Worm (Caenorhabditis elegans): ENCODE data around the gene W02A2.5.

Gene W02A2.5

DNA sequence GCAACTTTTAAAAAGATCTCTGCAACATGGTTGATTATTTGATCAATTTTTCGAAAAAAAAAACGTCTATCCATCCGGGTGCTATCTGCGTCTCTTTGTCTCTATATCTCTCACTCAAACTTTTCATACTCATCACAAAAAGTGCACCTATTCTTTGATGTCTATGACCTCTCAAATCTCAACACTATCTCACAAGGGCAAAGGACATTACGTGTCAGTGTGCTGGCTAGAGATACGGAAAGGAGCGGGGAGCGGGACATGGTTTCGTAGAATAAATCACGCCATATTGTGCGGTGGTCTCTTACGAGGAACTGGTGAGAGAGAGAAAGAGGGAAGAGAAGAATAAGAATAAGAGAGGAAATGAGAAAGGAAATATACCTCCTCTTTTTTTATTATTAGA, 20.2 kb upstream of the W02A2.5 start:
- TF ChIP-seq lin-29 (GFP tag; IDR thresholded peaks at IDR 0.05): no peak
- peak; percentile 36 for TF ChIP-seq dpl-1 (GFP tag; optimal IDR thresholded peaks at IDR 0.05)
- peak in 1 of 2 experiments; percentile 62 for TF ChIP-seq hif-1 (tag; optimal IDR thresholded peaks at IDR 0.05)
- peak; percentile 87 for TF ChIP-seq lin-1 (GFP tag; IDR thresholded peaks at IDR 0.05)
- peak; percentile 95 for TF ChIP-seq dmd-6 (GFP tag; IDR thresholded peaks at IDR 0.05)
- TF ChIP-seq unc-130 (GFP tag; optimal IDR thresholded peaks at IDR 0.05): no peak
- TF ChIP-seq egl-27 (tag; optimal IDR thresholded peaks at IDR 0.05): no peak
- TF ChIP-seq F26F4.8 (GFP tag; conservative IDR thresholded peaks at IDR 0.05): no peak
- 0 out of 2 replicates have a peak, but pooled peaks have one; percentile 35 for TF ChIP-seq pha-4 (GFP tag; IDR thresholded peaks at IDR 0.05)
- no peak for TF ChIP-seq pha-4 (tag; optimal IDR thresholded peaks at IDR 0.05)
- no peak for TF ChIP-seq aly-2 (tag; optimal IDR thresholded peaks at IDR 0.05)
- TF ChIP-seq lsy-2 (tag; optimal IDR thresholded peaks at IDR 0.05): peak; percentile 64 to 84
- TF ChIP-seq nhr-25 (tag; optimal IDR thresholded peaks at IDR 0.05; ENCODE audit: borderline replicate concordance, insufficient read depth): peak; percentile 58
- peak; percentile 47; the same call in 1 of the 2 replicates for TF ChIP-seq php-3 (GFP tag; IDR thresholded peaks at IDR 0.05)
- peak; percentile 65 for TF ChIP-seq T20F7.1 (GFP tag; optimal IDR thresholded peaks at IDR 0.05)
- TF ChIP-seq rbr-2 (tag; optimal IDR thresholded peaks at IDR 0.05): peak; percentile 60
- peak; percentile 90 for TF ChIP-seq mep-1 (tag; optimal IDR thresholded peaks at IDR 0.05)
- TF ChIP-seq ama-1 (optimal IDR thresholded peaks at IDR 0.05): no peak
- TF ChIP-seq ctbp-1 (GFP tag; IDR thresholded peaks at IDR 0.05): no peak
- TF ChIP-seq lir-3 (tag; optimal IDR thresholded peaks at IDR 0.05): no peak
- TF ChIP-seq nhr-42 (GFP tag; IDR thresholded peaks at IDR 0.05): no peak
- no peak for TF ChIP-seq ztf-11 (tag; optimal IDR thresholded peaks at IDR 0.05)
- TF ChIP-seq mdt-29 (GFP tag; IDR thresholded peaks at IDR 0.05): peak; percentile 91
- TF ChIP-seq arid-1 (GFP tag; conservative IDR thresholded peaks at IDR 0.05): no peak
- TF ChIP-seq F37D6.2 (tag; optimal IDR thresholded peaks at IDR 0.05): no peak
- peak; percentile 82 for TF ChIP-seq ztf-7 (tag; optimal IDR thresholded peaks at IDR 0.05)
- TF ChIP-seq unc-39 (tag; optimal IDR thresholded peaks at IDR 0.05): no peak
- no peak for TF ChIP-seq zfp-2 (tag; optimal IDR thresholded peaks at IDR 0.05)
- no peak for TF ChIP-seq ces-1 (GFP tag; optimal IDR thresholded peaks at IDR 0.05)
- peak; percentile 82 for TF ChIP-seq nhr-102 (tag; optimal IDR thresholded peaks at IDR 0.05)
- TF ChIP-seq nhr-28 (tag; optimal IDR thresholded peaks at IDR 0.05): peak; percentile 94
- no peak for TF ChIP-seq nhr-111 (GFP tag; optimal IDR thresholded peaks at IDR 0.05)
- TF ChIP-seq R02D3.7 (tag; optimal IDR thresholded peaks at IDR 0.05): no peak
- TF ChIP-seq F44E2.7 (GFP tag; IDR thresholded peaks at IDR 0.05): no peak
- no peak for TF ChIP-seq duxl-1 (tag; optimal IDR thresholded peaks at IDR 0.05; ENCODE audit: poor library complexity)
- TF ChIP-seq mxl-2 (GFP tag; conservative IDR thresholded peaks at IDR 0.05): no peak
- TF ChIP-seq ceh-32 (tag; optimal IDR thresholded peaks at IDR 0.05; ENCODE audit: poor library complexity): no peak
- no peak for TF ChIP-seq ceh-28 (tag; optimal IDR thresholded peaks at IDR 0.05)
- TF ChIP-seq zfp-3 (GFP tag; conservative IDR thresholded peaks at IDR 0.05): 0 out of 2 replicates have a peak, but pooled peaks have one; percentile 54
- no peak for TF ChIP-seq sdz-12 (GFP tag; optimal IDR thresholded peaks at IDR 0.05)
- no peak for TF ChIP-seq cey-2 (tag; optimal IDR thresholded peaks at IDR 0.05; ENCODE audit: borderline replicate concordance, insufficient read depth)
- no peak for TF ChIP-seq vab-7 (GFP tag; IDR thresholded peaks at IDR 0.05)
- no peak for TF ChIP-seq spr-1 (tag; optimal IDR thresholded peaks at IDR 0.05)
- TF ChIP-seq dmd-9 (GFP tag; IDR thresholded peaks at IDR 0.05): no peak
- peak; percentile 20; the same call in 1 of the 2 replicates for TF ChIP-seq set-16 (GFP tag; IDR thresholded peaks at IDR 0.05)
- peak; percentile 97 for TF ChIP-seq dve-1 (tag; optimal IDR thresholded peaks at IDR 0.05; ENCODE audit: insufficient read depth)
- peak in 1 of 2 experiments; percentile 66 for TF ChIP-seq mdl-1 (tag; optimal IDR thresholded peaks at IDR 0.05)
- no peak for TF ChIP-seq nhr-237 (tag; optimal IDR thresholded peaks at IDR 0.05)
- TF ChIP-seq Y75B8A.6 (GFP tag; IDR thresholded peaks at IDR 0.05): no peak
- no peak for TF ChIP-seq zag-1 (tag; optimal IDR thresholded peaks at IDR 0.05)
- TF ChIP-seq nhr-11 (tag; optimal IDR thresholded peaks at IDR 0.05): peak; percentile 86

Data from whole organism, L4 larva.